Fruit fly (Drosophila melanogaster) whole organism, adult: ENCODE results near the gene Gr23a.

Experiments used
- CG1620 ChIP-seq: fragments of 200-800 bp; sonication (Bioruptor generic); optimal IDR thresholded peaks from 2 replicates; lab custom pipeline; 2016; ENCODE audit warnings: missing biosample characterization, missing genetic modification characterization
- CG33017 ChIP-seq: fragments of 200-800 bp; sonication (Bioruptor generic); optimal IDR thresholded peaks from 2 replicates; lab custom pipeline; 2018; ENCODE audit warnings: missing biosample characterization, mild to moderate bottlenecking, missing genetic modification characterization, moderate library complexity
- CG5204 ChIP-seq: fragments of 200-800 bp; sonication (Bioruptor generic); optimal IDR thresholded peaks from 2 replicates; lab custom pipeline; 2016; ENCODE audit warnings: missing biosample characterization, missing genetic modification characterization
- Clk ChIP-seq: fragments of 200-800 bp; sonication (Bioruptor generic); optimal IDR thresholded peaks from 2 replicates; lab custom pipeline; 2017; ENCODE audit warnings: missing biosample characterization, missing genetic modification characterization
- cic ChIP-seq: fragments of 200-800 bp; sonication (Bioruptor generic); optimal IDR thresholded peaks from 2 replicates; lab custom pipeline; 2017; ENCODE audit warnings: missing biosample characterization, mild to moderate bottlenecking, missing genetic modification characterization, moderate library complexity
- cnc ChIP-seq, 2 experiments: fragments of >200 bp; optimal IDR thresholded peaks; 2 replicates each; lab custom pipeline; 2017
- kay ChIP-seq: fragments of 200-800 bp; sonication (Bioruptor generic); peaks from one replicate; lab custom pipeline; 2016; ENCODE audit warnings: missing biosample characterization, missing genetic modification characterization, borderline replicate concordance
- ovo ChIP-seq: fragments of 200-800 bp; sonication (Bioruptor generic); optimal IDR thresholded peaks from 2 replicates; lab custom pipeline; 2016; ENCODE audit warnings: missing biosample characterization, missing genetic modification characterization
- tj ChIP-seq: fragments of 200-800 bp; sonication (Bioruptor generic); optimal IDR thresholded peaks from 3 replicates; lab custom pipeline; 2017; ENCODE audit warnings: missing biosample characterization, mild to moderate bottlenecking, missing genetic modification characterization, moderate library complexity

- TF ChIP-seq cnc (optimal IDR thresholded peaks at IDR 0.05; lab: Kevin White, UChicago) (no peak), CG5204 (GFP tag; lab: Kevin White, UChicago) (no peak), CG33017 (tag; lab: Kevin White, UChicago) (no peak), tj (GFP tag; lab: Kevin White, UChicago) (no peak), kay (GFP tag; lab: Kevin White, UChicago) (no peak), CG1620 (GFP tag; lab: Kevin White, UChicago) (no peak), ovo (GFP tag; lab: Kevin White, UChicago) (no peak), cic (GFP tag; lab: Kevin White, UChicago) (no peak), Clk (GFP tag; lab: Kevin White, UChicago) (no peak)
Observed at dm6 chr2L:2647620-2648019, 22.0 kb upstream of the Gr23a start, which contains the start of the genes CG9962 and CG43851.
